Fruit fly (Drosophila melanogaster): ENCODE data around the gene Dhps.

DNA sequence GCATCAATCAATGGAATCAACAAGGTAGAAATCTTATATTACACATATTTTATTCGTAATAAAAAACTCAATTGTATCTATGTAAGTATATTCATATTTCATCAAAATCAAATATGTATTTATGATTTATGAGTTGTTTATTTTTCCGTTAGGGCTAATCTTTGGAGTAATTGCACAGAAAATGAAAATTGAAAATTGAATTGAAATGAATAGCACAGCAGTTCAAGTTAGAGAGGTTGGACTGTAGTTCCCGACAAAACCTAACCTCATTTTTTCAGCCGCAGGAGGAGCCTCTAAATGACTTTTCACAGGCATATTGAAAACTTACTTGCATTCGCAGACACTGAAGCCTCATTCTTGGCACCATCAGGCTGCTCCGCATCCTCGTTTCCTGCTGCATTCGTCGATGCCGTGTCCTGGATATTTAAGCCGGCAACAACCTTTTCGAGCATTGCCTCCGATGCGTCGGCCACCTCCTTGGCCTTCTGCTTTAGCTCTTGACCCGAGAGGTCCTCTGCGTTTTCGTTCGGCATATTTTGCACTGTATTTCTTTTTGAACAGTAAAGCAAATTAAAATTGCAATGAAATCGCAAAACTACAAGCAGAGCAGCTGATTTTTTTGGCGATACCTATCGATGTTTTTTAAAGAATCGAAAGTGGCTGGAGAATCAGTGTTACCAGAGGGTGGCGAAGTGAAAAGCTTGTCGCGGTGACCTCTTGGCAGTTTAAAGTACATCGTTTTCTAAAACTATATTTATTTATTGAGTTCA is 20.0 kb upstream of the Dhps start, which contains the start of gene Nmt:
- TF ChIP-seq tai (GFP tag; optimal IDR thresholded peaks at IDR 0.05) (no peak), Jra (GFP tag; optimal IDR thresholded peaks at IDR 0.05) (no peak)

Data from whole organism, wandering third instar larva.